Worm (Caenorhabditis elegans): ENCODE data around the gene C54C6.4.

- TF ChIP-seq snpc-4 (tag; optimal IDR thresholded peaks at IDR 0.05) (no peak), elt-3 (tag; optimal IDR thresholded peaks at IDR 0.05) (no peak), ztf-11 (tag; optimal IDR thresholded peaks at IDR 0.05) (no peak), pha-4 (tag; optimal IDR thresholded peaks at IDR 0.05) (peak; percentile 43), aly-2 (tag; optimal IDR thresholded peaks at IDR 0.05) (no peak), nhr-11 (tag; optimal IDR thresholded peaks at IDR 0.05) (no peak), nhr-77 (tag; optimal IDR thresholded peaks at IDR 0.05) (no peak), ceh-16 (tag; optimal IDR thresholded peaks at IDR 0.05) (no peak), zag-1 (tag; optimal IDR thresholded peaks at IDR 0.05) (no peak), elt-2 (tag; optimal IDR thresholded peaks at IDR 0.05) (peak; percentile 79), nhr-237 (tag; optimal IDR thresholded peaks at IDR 0.05) (no peak)
These were observed 23.7 kb upstream of the C54C6.4 start, which contains the start of gene pitp-1 for ce11 chrIII:3529744-3530208.

Data from whole organism, L3 larva.